Worm (Caenorhabditis elegans) whole organism, L4 larva: Measurements from ENCODE around the gene C14H10.2.

Source experiments
- R02D3.7 ChIP-seq: fragments of 150-350 bp; sonication (generic microtip); optimal IDR thresholded peaks from 3 replicates; lab custom pipeline; 2014; ENCODE audit warnings: missing biosample characterization, missing genetic modification characterization
- ama-1 ChIP-seq: fragments of 150-350 bp; optimal IDR thresholded peaks from 2 replicates; lab custom pipeline; 2014; ENCODE audit warnings: inconsistent platforms, mixed read lengths
- ceh-82 ChIP-seq: sonication (generic microtip); optimal IDR thresholded peaks from 2 replicates; lab custom pipeline; 2017; ENCODE audit warnings: missing biosample characterization, missing genetic modification characterization
- daf-12 ChIP-seq: fragments of 150-350 bp; optimal IDR thresholded peaks from 2 replicates; lab custom pipeline; 2014; ENCODE audit warnings: missing biosample characterization, missing genetic modification reagents, missing genetic modification characterization
- egl-27 ChIP-seq: sonication (generic microtip); optimal IDR thresholded peaks from 3 replicates; lab custom pipeline; 2017; ENCODE audit warnings: missing biosample characterization, missing genetic modification reagents, missing genetic modification characterization
- fkh-10 ChIP-seq: fragments of 150-350 bp; optimal IDR thresholded peaks from 2 replicates; lab custom pipeline; 2014; ENCODE audit warnings: missing biosample characterization, missing genetic modification reagents, missing genetic modification characterization
- fos-1 ChIP-seq: fragments of 150-350 bp; optimal IDR thresholded peaks from 2 replicates; lab custom pipeline; 2014; ENCODE audit warnings: missing biosample characterization, missing genetic modification characterization
- lin-39 ChIP-seq: fragments of 150-350 bp; optimal IDR thresholded peaks from 2 replicates; lab custom pipeline; 2014; ENCODE audit warnings: missing biosample characterization, missing genetic modification reagents, missing genetic modification characterization
- madf-9 ChIP-seq: fragments of 200-800 bp; sonication (Bioruptor generic); conservative IDR thresholded peaks from 2 replicates; pipeline ENCODE4 v1.3.6; 2022; ENCODE audit warnings: missing genetic modification reagents, missing genetic modification characterization, missing compliant biosample characterization
- mes-2 ChIP-seq: sonication (generic microtip); optimal IDR thresholded peaks from 2 replicates; lab custom pipeline; 2016; ENCODE audit warnings: missing genotype, mild to moderate bottlenecking, missing genetic modification characterization, missing compliant biosample characterization; ENCODE audit not compliant: poor library complexity, severe bottlenecking
- nhr-11 ChIP-seq: fragments of 150-350 bp; optimal IDR thresholded peaks from 2 replicates; lab custom pipeline; 2014; ENCODE audit warnings: missing biosample characterization, missing genetic modification characterization
- nhr-28 ChIP-seq: fragments of 150-350 bp; optimal IDR thresholded peaks from 2 replicates; lab custom pipeline; 2014; ENCODE audit warnings: missing biosample characterization, missing genetic modification characterization
- pha-4 ChIP-seq, 2 experiments: fragments of 150-350 bp in 1 of 2; fragments of 200-800 bp in 1 of 2; sonication (Bioruptor generic) in 1 of 2; IDR thresholded peaks in 1 of 2; optimal IDR thresholded peaks in 1 of 2; 2 replicates each; pipeline versions ENCODE4 v1.3.6 to Lab custom; 2014 to 2022; ENCODE audit warnings: missing genetic modification characterization in 2 of 2, missing genetic modification reagents in 2 of 2, missing biosample characterization in 1 of 2, missing compliant biosample characterization in 1 of 2
- zag-1 ChIP-seq: fragments of 150-350 bp; optimal IDR thresholded peaks from 2 replicates; lab custom pipeline; 2014; ENCODE audit warnings: missing biosample characterization, missing genetic modification characterization

ce11 chrX:10279299-10279698, 26.6 kb upstream of the C14H10.2 start, which contains the start of gene slc-9B.1:
- TF ChIP-seq pha-4 (GFP tag; IDR thresholded peaks at IDR 0.05; lab: Robert Waterston, UW): no peak
- no peak for TF ChIP-seq pha-4 (tag; optimal IDR thresholded peaks at IDR 0.05; lab: Kevin White, UChicago)
- TF ChIP-seq fos-1 (tag; lab: Kevin White, UChicago): no peak
- TF ChIP-seq lin-39: no peak
- TF ChIP-seq madf-9 (GFP tag; lab: Robert Waterston, UW): no peak
- no peak for TF ChIP-seq nhr-11 (tag; lab: Kevin White, UChicago)
- TF ChIP-seq ceh-82 (tag; lab: Kevin White, UChicago): no peak
- no peak for TF ChIP-seq nhr-28 (tag; lab: Kevin White, UChicago)
- TF ChIP-seq daf-12 (tag; lab: Kevin White, UChicago): no peak
- no peak for TF ChIP-seq egl-27
- TF ChIP-seq ama-1 (lab: Kevin White, UChicago): no peak
- no peak for TF ChIP-seq zag-1 (tag; lab: Kevin White, UChicago)
- TF ChIP-seq R02D3.7 (tag; lab: Kevin White, UChicago): no peak
- no peak for TF ChIP-seq mes-2 (tag; lab: Kevin White, UChicago)
- no peak for TF ChIP-seq fkh-10
